Worm (Caenorhabditis elegans) whole organism, young adult: ENCODE measurements around the gene C38H2.3.

Experiments
- B0261.1 ChIP-seq: sonication (generic microtip); optimal IDR thresholded peaks from 2 replicates; lab custom pipeline; 2016; ENCODE audit warnings: mild to moderate bottlenecking, missing genetic modification characterization, moderate library complexity, missing compliant biosample characterization
- F22D6.2 ChIP-seq: sonication (generic microtip); optimal IDR thresholded peaks from 2 replicates; lab custom pipeline; 2016; ENCODE audit warnings: mild to moderate bottlenecking, missing genetic modification characterization, missing compliant biosample characterization
- F37B4.10 ChIP-seq: fragments of 200-800 bp; sonication (Bioruptor generic); IDR thresholded peaks from 2 replicates; pipeline ENCODE4 v1.3.6; 2022; ENCODE audit warnings: missing genetic modification characterization, missing compliant biosample characterization
- F52B5.7 ChIP-seq: sonication (generic microtip); optimal IDR thresholded peaks from 2 replicates; lab custom pipeline; 2016; ENCODE audit warnings: mild to moderate bottlenecking, missing genetic modification characterization, missing compliant biosample characterization
- F55B11.4 ChIP-seq: sonication (generic microtip); optimal IDR thresholded peaks from 2 replicates; lab custom pipeline; 2016; ENCODE audit warnings: missing compliant biosample characterization, missing genetic modification characterization, borderline replicate concordance; ENCODE audit not compliant: insufficient read depth
- K11D2.4 ChIP-seq: fragments of 200-800 bp; sonication (Bioruptor generic); IDR thresholded peaks from 2 replicates; pipeline ENCODE4 v1.3.6; 2022; ENCODE audit warnings: missing genetic modification reagents, missing genetic modification characterization, missing compliant biosample characterization
- Y95B8A.8 ChIP-seq: fragments of 200-800 bp; sonication (Bioruptor generic); IDR thresholded peaks from 2 replicates; pipeline ENCODE4 v1.3.6; 2022; ENCODE audit warnings: missing genetic modification reagents, missing genetic modification characterization, missing compliant biosample characterization
- akir-1 ChIP-seq: fragments of 200-800 bp; sonication (Bioruptor generic); optimal IDR thresholded peaks from 2 replicates; lab custom pipeline; 2018; ENCODE audit warnings: mild to moderate bottlenecking, missing genetic modification characterization, moderate library complexity, missing compliant biosample characterization
- ccch-3 ChIP-seq: fragments of 200-800 bp; sonication (Bioruptor generic); optimal IDR thresholded peaks from 2 replicates; lab custom pipeline; 2018; ENCODE audit warnings: mild to moderate bottlenecking, missing genetic modification characterization, missing compliant biosample characterization
- cebp-1 ChIP-seq, 2 experiments: fragments of 200-800 bp in 1 of 2; sonication (Bioruptor generic) in 1 of 2; sonication (generic microtip) in 1 of 2; IDR thresholded peaks in 1 of 2; optimal IDR thresholded peaks in 1 of 2; 2 replicates each; pipeline versions ENCODE4 v1.3.6 to Lab custom; 2017 to 2022; ENCODE audit warnings: missing compliant biosample characterization in 2 of 2, missing genetic modification characterization in 2 of 2, mild to moderate bottlenecking in 1 of 2, missing genetic modification reagents in 1 of 2, moderate library complexity in 1 of 2
- ceh-27 ChIP-seq: fragments of 200-800 bp; sonication (Bioruptor generic); optimal IDR thresholded peaks from 2 replicates; lab custom pipeline; 2018; ENCODE audit warnings: mild to moderate bottlenecking, missing genetic modification characterization, moderate library complexity, missing compliant biosample characterization
- ceh-40 ChIP-seq: fragments of 200-800 bp; sonication (Bioruptor generic); IDR thresholded peaks from 2 replicates; pipeline ENCODE4 v1.3.6; 2022; ENCODE audit warnings: missing genetic modification characterization, missing compliant biosample characterization
- ceh-58 ChIP-seq: fragments of 200-800 bp; sonication (Bioruptor generic); IDR thresholded peaks from 2 replicates; pipeline ENCODE4 v1.3.6; 2022; ENCODE audit warnings: missing genetic modification characterization, missing compliant biosample characterization
- ceh-79 ChIP-seq: sonication (generic microtip); optimal IDR thresholded peaks from 2 replicates; lab custom pipeline; 2017; ENCODE audit warnings: mild to moderate bottlenecking, missing genetic modification characterization, missing compliant biosample characterization
- dox-1 ChIP-seq: fragments of 200-800 bp; sonication (Bioruptor generic); IDR thresholded peaks from 2 replicates; pipeline ENCODE4 v1.3.6; 2022; ENCODE audit warnings: missing genetic modification reagents, missing genetic modification characterization, missing compliant biosample characterization
- hmg-1.2 ChIP-seq: fragments of 200-800 bp; sonication (Bioruptor generic); IDR thresholded peaks from 2 replicates; pipeline ENCODE4 v1.3.6; 2022; ENCODE audit warnings: missing genetic modification reagents, missing genetic modification characterization, missing compliant biosample characterization
- let-526 ChIP-seq: fragments of 200-800 bp; sonication (Bioruptor generic); IDR thresholded peaks from 2 replicates; pipeline ENCODE4 v1.3.6; 2022; ENCODE audit warnings: missing genetic modification reagents, missing genetic modification characterization, missing compliant biosample characterization
- madf-8 ChIP-seq: fragments of 200-800 bp; sonication (Bioruptor generic); conservative IDR thresholded peaks from 2 replicates; pipeline ENCODE4 v1.3.6; 2022; ENCODE audit warnings: missing genetic modification reagents, missing genetic modification characterization, missing compliant biosample characterization
- mcd-1 ChIP-seq: fragments of 200-800 bp; sonication (Bioruptor generic); IDR thresholded peaks from 2 replicates; pipeline ENCODE4 v1.3.6; 2022; ENCODE audit warnings: missing genetic modification reagents, missing genetic modification characterization, missing compliant biosample characterization
- mes-4 ChIP-seq: sonication (generic microtip); optimal IDR thresholded peaks from 2 replicates; lab custom pipeline; 2016; ENCODE audit warnings: missing genotype, missing genetic modification characterization, missing compliant biosample characterization
- nfyb-1 ChIP-seq: fragments of 200-800 bp; sonication (Bioruptor generic); IDR thresholded peaks from 2 replicates; pipeline ENCODE4 v1.3.6; 2022; ENCODE audit warnings: missing genetic modification reagents, missing genetic modification characterization, missing compliant biosample characterization
- nhr-80 ChIP-seq: sonication (generic microtip); optimal IDR thresholded peaks from 2 replicates; lab custom pipeline; 2016; ENCODE audit warnings: missing genetic modification characterization, missing compliant biosample characterization
- rcor-1 ChIP-seq: fragments of 200-800 bp; sonication (Bioruptor generic); IDR thresholded peaks from 2 replicates; pipeline ENCODE4 v1.3.6; 2022; ENCODE audit warnings: missing genetic modification reagents, missing genetic modification characterization, missing compliant biosample characterization
- sea-2 ChIP-seq: fragments of 200-800 bp; sonication (Bioruptor generic); IDR thresholded peaks from 2 replicates; pipeline ENCODE4 v1.3.6; 2022; ENCODE audit warnings: missing genetic modification characterization, missing compliant biosample characterization
- snpc-3.4 ChIP-seq: sonication (generic microtip); optimal IDR thresholded peaks from 2 replicates; lab custom pipeline; 2017; ENCODE audit warnings: missing genetic modification characterization, mild to moderate bottlenecking, missing compliant biosample characterization, antibody characterized with exemption, moderate library complexity, missing genotype, missing genetic modification reagents
- snpc-4 ChIP-seq, 5 experiments: fragments of 150-350 bp in 1 of 5; sonication (generic microtip) in 4 of 5; optimal IDR thresholded peaks; 2 replicates each; lab custom pipeline; 2014 to 2018; ENCODE audit warnings: missing genetic modification characterization in 5 of 5, missing biosample characterization in 3 of 5, antibody characterized with exemption in 2 of 5, mild to moderate bottlenecking in 2 of 5, missing compliant biosample characterization in 2 of 5, missing genotype in 2 of 5, moderate library complexity in 2 of 5, missing genetic modification reagents in 1 of 5
- sptf-2 ChIP-seq: fragments of 200-800 bp; sonication (Bioruptor generic); optimal IDR thresholded peaks from 2 replicates; lab custom pipeline; 2018; ENCODE audit warnings: mild to moderate bottlenecking, missing genetic modification characterization, missing compliant biosample characterization
- tlf-1 ChIP-seq: fragments of 200-800 bp; sonication (Bioruptor generic); optimal IDR thresholded peaks from 2 replicates; lab custom pipeline; 2018; ENCODE audit warnings: mild to moderate bottlenecking, missing genetic modification characterization, missing compliant biosample characterization
- ztf-25 ChIP-seq: fragments of 200-800 bp; sonication (Bioruptor generic); IDR thresholded peaks from 2 replicates; pipeline ENCODE4 v1.3.6; 2022; ENCODE audit warnings: missing genetic modification reagents, missing genetic modification characterization, missing compliant biosample characterization
- ztf-26 ChIP-seq: sonication (generic microtip); optimal IDR thresholded peaks from 2 replicates; lab custom pipeline; 2017; ENCODE audit warnings: missing genetic modification characterization, missing compliant biosample characterization
- ztf-3 ChIP-seq: fragments of 200-800 bp; sonication (Bioruptor generic); optimal IDR thresholded peaks from 2 replicates; lab custom pipeline; 2018; ENCODE audit warnings: mild to moderate bottlenecking, missing genetic modification characterization, missing compliant biosample characterization
- ztf-6 ChIP-seq: fragments of 200-800 bp; sonication (Bioruptor generic); IDR thresholded peaks from 2 replicates; pipeline ENCODE4 v1.3.6; 2022; ENCODE audit warnings: missing genetic modification reagents, missing genetic modification characterization, missing compliant biosample characterization

The C38H2.3 gene

DNA sequence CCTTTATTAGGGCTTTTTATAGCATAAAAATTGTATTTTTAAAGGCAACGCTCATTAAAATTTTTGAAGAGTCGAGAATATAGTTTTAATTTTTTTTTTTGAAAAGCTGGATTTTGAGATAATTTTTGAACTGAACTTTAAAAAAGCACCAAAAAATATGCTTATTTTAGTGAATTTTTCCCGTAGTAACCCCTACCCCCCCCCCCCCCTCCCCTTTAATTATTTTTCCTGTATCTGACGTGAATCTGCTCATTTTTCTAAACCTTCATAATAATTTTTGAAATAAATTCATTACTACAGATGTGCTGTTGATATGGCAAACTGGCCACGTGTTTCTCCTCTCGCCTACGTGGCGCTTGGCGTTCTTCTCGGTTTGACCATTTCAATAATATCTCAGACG, 4.9 kb downstream of the C38H2.3 start, which contains the start of gene C38H2.2:
Gene C38H2.2, plus strand, starts transcription at position 301 of the 400 bp plus-strand sequence.
- TF ChIP-seq rcor-1 (GFP tag; lab: Robert Waterston, UW) = no peak
- no peak for TF ChIP-seq ceh-79 (tag; lab: Kevin White, UChicago)
- no peak for TF ChIP-seq Y95B8A.8 (GFP tag; lab: Robert Waterston, UW)
- no peak for TF ChIP-seq F52B5.7
- TF ChIP-seq snpc-4 (GFP tag; optimal IDR thresholded peaks at IDR 0.05; lab: Kevin White, UChicago) = no peak
- no peak for TF ChIP-seq snpc-4 (tag; optimal IDR thresholded peaks at IDR 0.05; lab: Kevin White, UChicago)
- TF ChIP-seq ceh-27 (GFP tag; lab: Kevin White, UChicago) = no peak
- TF ChIP-seq ztf-26 (tag; lab: Kevin White, UChicago) = no peak
- no peak for TF ChIP-seq F22D6.2
- TF ChIP-seq K11D2.4 (GFP tag; lab: Robert Waterston, UW) = no peak
- no peak for TF ChIP-seq ccch-3 (GFP tag; lab: Kevin White, UChicago)
- no peak for TF ChIP-seq sea-2 (GFP tag; lab: Robert Waterston, UW)
- no peak for TF ChIP-seq B0261.1 (tag; lab: Kevin White, UChicago)
- no peak for TF ChIP-seq nfyb-1 (GFP tag; lab: Robert Waterston, UW)
- no peak for TF ChIP-seq ceh-40 (GFP tag; lab: Robert Waterston, UW)
- no peak for TF ChIP-seq sptf-2 (GFP tag; lab: Kevin White, UChicago)
- TF ChIP-seq mcd-1 (GFP tag; lab: Robert Waterston, UW) = no peak

DNA sequence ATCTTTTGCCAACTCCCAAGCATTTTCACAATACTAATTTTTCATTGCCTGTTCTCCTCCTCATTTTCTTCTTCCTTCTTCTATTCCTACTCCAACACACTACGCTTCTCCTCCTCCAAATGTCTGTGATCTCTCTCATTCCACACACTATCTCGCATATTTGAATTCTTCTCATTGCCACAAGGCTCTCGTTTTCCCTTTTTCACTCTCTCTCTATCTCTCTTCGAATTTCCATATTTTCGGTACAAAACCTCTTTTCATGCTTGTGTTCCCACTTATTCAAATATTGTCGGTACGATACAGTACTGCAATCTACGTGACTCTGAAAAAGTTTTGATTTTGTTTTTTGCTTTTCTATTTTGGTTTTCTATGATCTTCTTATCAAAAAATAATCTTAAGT, 5.7 kb downstream of the C38H2.3 start:
- TF ChIP-seq mes-4 (tag; lab: Kevin White, UChicago) (no peak), ceh-58 (GFP tag; lab: Robert Waterston, UW) (no peak), let-526 (no peak), hmg-1.2 (GFP tag; lab: Robert Waterston, UW) (peak; percentile 58; the same call in 1 of the 2 replicates), ztf-3 (GFP tag; lab: Kevin White, UChicago) (no peak)

DNA sequence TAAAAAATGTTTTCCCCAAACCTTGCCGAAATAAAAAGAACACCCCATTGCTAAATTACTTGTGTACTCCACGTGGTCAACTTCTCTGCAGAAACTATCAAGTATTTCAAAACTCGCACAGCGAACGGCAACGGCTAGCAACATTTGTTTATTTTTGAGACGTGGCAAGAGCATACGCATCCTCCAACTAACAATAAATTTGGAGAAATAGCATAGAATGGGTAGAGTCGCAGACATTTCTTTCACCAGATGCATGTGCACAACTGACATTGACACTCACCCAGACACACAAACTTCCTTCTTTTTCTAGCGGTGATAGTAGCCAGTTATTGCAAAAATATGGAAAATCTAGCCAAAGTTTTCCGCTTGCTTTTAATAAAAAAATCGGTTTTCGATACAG, 6.7 kb downstream of the C38H2.3 start:
- TF ChIP-seq dox-1 (GFP tag; lab: Robert Waterston, UW) (no peak), hmg-1.2 (GFP tag; lab: Robert Waterston, UW) (peak; percentile 80), cebp-1 (GFP tag; IDR thresholded peaks at IDR 0.05; lab: Robert Waterston, UW) (no peak), cebp-1 (tag; optimal IDR thresholded peaks at IDR 0.05; lab: Kevin White, UChicago) (peak; percentile 29), F55B11.4 (no peak)

DNA sequence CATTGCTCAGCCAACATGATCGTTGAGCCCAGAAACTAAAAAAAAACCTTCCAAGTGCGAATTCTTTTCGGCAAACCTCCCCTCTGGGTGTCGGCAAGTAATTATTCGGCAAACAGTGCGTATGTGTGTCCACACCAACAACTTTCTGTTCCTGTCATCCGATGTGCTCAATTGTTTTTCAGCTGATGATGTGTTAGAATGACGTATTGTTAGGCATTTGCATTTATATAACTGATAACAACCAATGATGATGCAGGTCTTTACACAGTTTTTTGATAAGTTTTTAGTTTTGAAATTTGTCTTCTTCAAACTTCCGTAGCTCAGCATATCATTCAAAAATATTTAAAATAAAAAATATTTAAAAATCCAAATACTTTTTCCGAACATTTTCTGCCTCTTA, 7.5 kb downstream of the C38H2.3 start:
- TF ChIP-seq F37B4.10 (no peak), ccch-3 (GFP tag; lab: Kevin White, UChicago) (no peak), snpc-3.4 (tag; lab: Kevin White, UChicago) (no peak), madf-8 (GFP tag; lab: Robert Waterston, UW) (no peak), nhr-80 (peak; percentile 57), akir-1 (GFP tag; lab: Kevin White, UChicago) (no peak), F55B11.4 (no peak), ztf-6 (GFP tag; lab: Robert Waterston, UW) (no peak), tlf-1 (GFP tag; lab: Kevin White, UChicago) (no peak)

DNA sequence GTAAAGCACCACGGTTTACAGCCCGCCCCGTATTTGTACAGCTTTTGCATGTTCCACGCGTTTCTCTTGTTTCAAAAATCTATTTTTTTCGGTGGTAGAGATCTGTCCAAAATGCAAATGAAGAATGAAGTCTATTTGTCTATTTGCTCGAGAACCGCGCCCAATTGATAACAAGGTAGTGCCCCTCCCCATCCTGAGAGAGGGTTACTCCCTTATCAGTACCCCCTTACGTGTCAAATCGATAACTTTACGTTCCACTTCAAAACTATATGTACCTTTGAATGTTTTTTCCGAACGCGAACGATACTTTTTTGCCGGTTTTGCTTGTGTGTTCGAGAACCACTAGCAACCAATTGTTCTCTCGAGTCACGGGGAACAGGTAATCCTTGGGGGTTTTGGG, 10.3 kb downstream of the C38H2.3 start:
- TF ChIP-seq nhr-80 (peak; percentile 67), ztf-25 (no peak)
